Fruit fly (Drosophila melanogaster): Measurements from ENCODE around the gene CG5850.

- no peak for TF ChIP-seq Hnf4 (GFP tag; optimal IDR thresholded peaks at IDR 0.05)
- no peak for TF ChIP-seq lola (GFP tag; optimal IDR thresholded peaks at IDR 0.05)
- TF ChIP-seq Hr83 (GFP tag; optimal IDR thresholded peaks at IDR 0.05; ENCODE audit: poor library complexity, severe bottlenecking), result no peak
- no peak for TF ChIP-seq psq (GFP tag; optimal IDR thresholded peaks at IDR 0.05)
- no peak for TF ChIP-seq OdsH (GFP tag; optimal IDR thresholded peaks at IDR 0.05)
These were observed 39.0 kb downstream of the CG5850 start, which contains the start of the genes TbCMF46 and CG42366 for dm6 chr2L:9924765-9925164.
